Worm (Caenorhabditis elegans) whole organism, early embryonic: Measurements from ENCODE around the gene tbx-35.

Experiments
- B0310.2 ChIP-seq: sonication (generic microtip); optimal IDR thresholded peaks from 2 replicates; lab custom pipeline; 2016; ENCODE audit warnings: mild to moderate bottlenecking, missing genetic modification characterization, missing compliant biosample characterization
- F13C5.2 ChIP-seq: sonication (generic microtip); optimal IDR thresholded peaks from 2 replicates; lab custom pipeline; 2017; ENCODE audit warnings: mild to moderate bottlenecking, missing genetic modification characterization, inconsistent platforms, missing compliant biosample characterization
- aly-1 ChIP-seq: sonication (generic microtip); optimal IDR thresholded peaks from 2 replicates; lab custom pipeline; 2016; ENCODE audit warnings: missing genetic modification characterization, missing compliant biosample characterization
- ama-1 ChIP-seq: fragments of 150-350 bp; optimal IDR thresholded peaks from 2 replicates; lab custom pipeline; 2014
- ceh-13 ChIP-seq: fragments of 200-800 bp; sonication (Bioruptor generic); optimal IDR thresholded peaks from 2 replicates; lab custom pipeline; 2018; ENCODE audit warnings: mild to moderate bottlenecking, missing genetic modification characterization, missing compliant biosample characterization
- ceh-36 ChIP-seq: sonication (generic microtip); optimal IDR thresholded peaks from 2 replicates; lab custom pipeline; 2016; ENCODE audit warnings: missing genetic modification characterization, inconsistent platforms, missing compliant biosample characterization
- ets-7 ChIP-seq: sonication (generic microtip); optimal IDR thresholded peaks from 2 replicates; lab custom pipeline; 2016; ENCODE audit warnings: missing genotype, missing genetic modification characterization, missing compliant biosample characterization
- flt-1 ChIP-seq: fragments of 200-800 bp; sonication (Bioruptor generic); IDR thresholded peaks from 2 replicates; pipeline ENCODE4 v1.3.6; 2022; ENCODE audit warnings: missing genetic modification characterization, missing compliant biosample characterization
- hmbx-1 ChIP-seq: sonication (generic microtip); optimal IDR thresholded peaks from 2 replicates; lab custom pipeline; 2016; ENCODE audit warnings: mild to moderate bottlenecking, missing genetic modification characterization, missing compliant biosample characterization
- hmg-4 ChIP-seq: fragments of 200-800 bp; sonication (Bioruptor generic); optimal IDR thresholded peaks from 2 replicates; lab custom pipeline; 2018; ENCODE audit warnings: mild to moderate bottlenecking, missing genetic modification characterization, missing compliant biosample characterization
- hnd-1 ChIP-seq: sonication (generic microtip); optimal IDR thresholded peaks from 2 replicates; lab custom pipeline; 2016; ENCODE audit warnings: missing genetic modification characterization, missing compliant biosample characterization
- pes-1 ChIP-seq: fragments of 200-800 bp; sonication (Bioruptor generic); IDR thresholded peaks from 2 replicates; pipeline ENCODE4 v1.3.6; 2022; ENCODE audit warnings: missing genetic modification reagents, missing genetic modification characterization, missing compliant biosample characterization
- scrt-1 ChIP-seq: fragments of 200-800 bp; sonication (Bioruptor generic); IDR thresholded peaks from 2 replicates; pipeline ENCODE4 v1.3.6; 2022; ENCODE audit warnings: missing genetic modification characterization, missing compliant biosample characterization
- sea-1 ChIP-seq: fragments of 200-800 bp; sonication (Bioruptor generic); conservative IDR thresholded peaks from 2 replicates; pipeline ENCODE4 v1.3.6; 2022; ENCODE audit warnings: missing genetic modification characterization, missing compliant biosample characterization
- tbx-11 ChIP-seq: fragments of 200-800 bp; sonication (Bioruptor generic); IDR thresholded peaks from 2 replicates; pipeline ENCODE4 v1.3.6; 2022; ENCODE audit warnings: missing genetic modification characterization, missing compliant biosample characterization
- tbx-37 ChIP-seq: fragments of 200-800 bp; sonication (Bioruptor generic); conservative IDR thresholded peaks from 2 replicates; pipeline ENCODE4 v1.3.6; 2022; ENCODE audit warnings: missing genetic modification reagents, missing genetic modification characterization, missing compliant biosample characterization
- tra-4 ChIP-seq: sonication (generic microtip); optimal IDR thresholded peaks from 2 replicates; lab custom pipeline; 2017; ENCODE audit warnings: missing genetic modification characterization, missing compliant biosample characterization

tbx-35 gene

ce11 chrII:5525297-5525696 is at the start of gene tbx-35:
tbx-35 (minus strand) TSS chrII:5525397.
- TF ChIP-seq F13C5.2 (tag; lab: Kevin White, UChicago), result no peak
- no peak for TF ChIP-seq hnd-1 (tag; lab: Kevin White, UChicago)
- TF ChIP-seq tbx-11, result no peak
- TF ChIP-seq tra-4 (tag; lab: Kevin White, UChicago), result no peak
- TF ChIP-seq ets-7, result no peak
- no peak for TF ChIP-seq hmbx-1
- no peak for TF ChIP-seq B0310.2 (tag; lab: Kevin White, UChicago)
- no peak for TF ChIP-seq tbx-37 (GFP tag; lab: Robert Waterston, UW)
- no peak for TF ChIP-seq pes-1 (GFP tag; lab: Robert Waterston, UW)
- TF ChIP-seq ceh-13 (GFP tag; lab: Kevin White, UChicago), result no peak
- TF ChIP-seq ceh-36 (tag; lab: Kevin White, UChicago), result no peak
- no peak for TF ChIP-seq sea-1 (GFP tag; lab: Robert Waterston, UW)
- TF ChIP-seq ama-1 (lab: Kevin White, UChicago), result no peak
- TF ChIP-seq aly-1 (tag; lab: Kevin White, UChicago), result no peak
- no peak for TF ChIP-seq scrt-1
- TF ChIP-seq flt-1 (GFP tag; lab: Robert Waterston, UW), result no peak
- TF ChIP-seq hmg-4 (GFP tag; lab: Kevin White, UChicago), result no peak

ce11 chrII:5574925-5575324 is 49.7 kb upstream of the tbx-35 start:
- no peak for TF ChIP-seq sea-1 (GFP tag; lab: Robert Waterston, UW)
- TF ChIP-seq flt-1 (GFP tag; lab: Robert Waterston, UW), result no peak

ce11 chrII:5572082-5572746 is 47.0 kb upstream of the tbx-35 start:
- TF ChIP-seq hnd-1 (tag; lab: Kevin White, UChicago) (no peak), hmbx-1 (no peak), tbx-37 (GFP tag; lab: Robert Waterston, UW) (no peak), ceh-13 (GFP tag; lab: Kevin White, UChicago) (no peak), flt-1 (GFP tag; lab: Robert Waterston, UW) (no peak), tbx-11 (no peak), pes-1 (GFP tag; lab: Robert Waterston, UW) (no peak), sea-1 (GFP tag; lab: Robert Waterston, UW) (no peak), hmg-4 (GFP tag; lab: Kevin White, UChicago) (no peak), aly-1 (tag; lab: Kevin White, UChicago) (no peak), tra-4 (tag; lab: Kevin White, UChicago) (no peak)

- no peak for TF ChIP-seq ceh-13 (GFP tag; lab: Kevin White, UChicago)
- TF ChIP-seq tra-4 (tag; lab: Kevin White, UChicago), result no peak
- TF ChIP-seq ets-7, result no peak
- no peak for TF ChIP-seq scrt-1
- TF ChIP-seq flt-1 (GFP tag; lab: Robert Waterston, UW), result no peak
- no peak for TF ChIP-seq hmg-4 (GFP tag; lab: Kevin White, UChicago)
- TF ChIP-seq hnd-1 (tag; lab: Kevin White, UChicago), result no peak
- TF ChIP-seq aly-1 (tag; lab: Kevin White, UChicago), result no peak
- TF ChIP-seq F13C5.2 (tag; lab: Kevin White, UChicago), result no peak
- TF ChIP-seq ama-1 (lab: Kevin White, UChicago), result no peak
- no peak for TF ChIP-seq pes-1 (GFP tag; lab: Robert Waterston, UW)
- TF ChIP-seq tbx-37 (GFP tag; lab: Robert Waterston, UW), result no peak
- no peak for TF ChIP-seq ceh-36 (tag; lab: Kevin White, UChicago)
- TF ChIP-seq tbx-11, result no peak
- TF ChIP-seq sea-1 (GFP tag; lab: Robert Waterston, UW), result no peak
These were observed 45.1 kb upstream of the tbx-35 start, which contains the start of the genes C17C3.1 and C17C3.15 for ce11 chrII:5570272-5570671. C17C3.1 (plus strand) TSS chrII:5570572. C17C3.15 (plus strand) TSS chrII:5570654.

ce11 chrII:5565082-5565623 is 40.0 kb upstream of the tbx-35 start:
- TF ChIP-seq hmg-4 (GFP tag; lab: Kevin White, UChicago), result no peak
- no peak for TF ChIP-seq scrt-1
- TF ChIP-seq F13C5.2 (tag; lab: Kevin White, UChicago), result no peak
- no peak for TF ChIP-seq hmbx-1
- no peak for TF ChIP-seq ets-7
- no peak for TF ChIP-seq B0310.2 (tag; lab: Kevin White, UChicago)
- TF ChIP-seq sea-1 (GFP tag; lab: Robert Waterston, UW), result 0 out of 2 replicates have a peak, but pooled peaks have one; percentile 23

- TF ChIP-seq scrt-1 (no peak), sea-1 (GFP tag; lab: Robert Waterston, UW) (no peak)
These were observed 36.2 kb upstream of the tbx-35 start, which contains the start of gene C17C3.3 for ce11 chrII:5561392-5561791. C17C3.3 (plus strand) TSS chrII:5561737.

ce11 chrII:5557134-5557533 is 31.9 kb upstream of the tbx-35 start:
- no peak for TF ChIP-seq pes-1 (GFP tag; lab: Robert Waterston, UW)
- no peak for TF ChIP-seq tbx-37 (GFP tag; lab: Robert Waterston, UW)
- TF ChIP-seq scrt-1, result no peak
- no peak for TF ChIP-seq aly-1 (tag; lab: Kevin White, UChicago)
- no peak for TF ChIP-seq ceh-13 (GFP tag; lab: Kevin White, UChicago)
- TF ChIP-seq ceh-36 (tag; lab: Kevin White, UChicago), result no peak
- no peak for TF ChIP-seq B0310.2 (tag; lab: Kevin White, UChicago)
- TF ChIP-seq sea-1 (GFP tag; lab: Robert Waterston, UW), result no peak
